Worm (Caenorhabditis elegans): Measurements from ENCODE around the gene Y17G7B.8.

DNA sequence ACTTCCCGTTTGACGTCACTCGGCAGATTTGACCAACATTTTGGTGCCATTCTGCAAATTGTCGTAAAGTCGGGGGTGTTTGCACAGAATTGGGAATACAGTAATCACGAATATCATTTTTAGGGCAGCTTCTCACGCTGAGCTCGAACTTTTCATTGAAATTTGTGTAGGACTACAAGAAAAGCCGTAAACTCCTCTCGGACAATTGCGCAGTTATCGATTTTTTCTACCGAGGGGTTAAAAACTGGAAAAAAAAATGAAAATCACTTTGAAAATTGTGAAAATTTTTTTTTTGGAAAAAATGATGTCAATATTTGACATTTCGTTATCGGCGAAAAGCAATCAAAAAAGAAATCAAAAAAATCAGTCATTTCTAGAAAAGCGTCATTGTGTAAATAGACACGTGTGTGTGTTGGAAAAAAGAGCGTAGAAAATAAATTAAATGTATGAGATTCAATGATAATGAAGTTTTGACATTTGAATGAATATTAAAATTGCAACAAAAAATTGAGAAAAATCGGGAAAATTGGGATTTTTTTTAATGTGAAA, at the start of gene Y17G7B.8:
- no peak for TF ChIP-seq fkh-8 (tag; optimal IDR thresholded peaks at IDR 0.05)
- TF ChIP-seq F16B12.6 (tag; optimal IDR thresholded peaks at IDR 0.05), result no peak
- TF ChIP-seq nhr-77 (tag; optimal IDR thresholded peaks at IDR 0.05), result no peak
- TF ChIP-seq C04F5.9 (tag; optimal IDR thresholded peaks at IDR 0.05), result no peak
- no peak for TF ChIP-seq grh-1 (GFP tag; IDR thresholded peaks at IDR 0.05)
- no peak for TF ChIP-seq lir-3 (tag; optimal IDR thresholded peaks at IDR 0.05; ENCODE audit: poor library complexity)
- TF ChIP-seq tbx-2 (tag; optimal IDR thresholded peaks at IDR 0.05), result no peak
- TF ChIP-seq Y116A8C.19 (tag; optimal IDR thresholded peaks at IDR 0.05; ENCODE audit: borderline replicate concordance), result no peak
- no peak for TF ChIP-seq ceh-82 (tag; optimal IDR thresholded peaks at IDR 0.05)
- TF ChIP-seq sptf-1 (tag; optimal IDR thresholded peaks at IDR 0.05), result no peak
- no peak for TF ChIP-seq aly-2 (tag; optimal IDR thresholded peaks at IDR 0.05)
- no peak for TF ChIP-seq lin-13 (GFP tag; optimal IDR thresholded peaks at IDR 0.05)

Data from whole organism, L1 larva.